Fruit fly (Drosophila melanogaster) whole organism, embryonic: ENCODE results near the gene CG46434.

ENCODE experiments used
- C15 ChIP-seq: fragments of 200-800 bp; sonication (Bioruptor generic); IDR thresholded peaks from 3 replicates; pipeline ENCODE4 v1.3.6; 2022; ENCODE audit warnings: missing biosample characterization, missing genetic modification characterization
- CG10462 ChIP-seq: fragments of 200-800 bp; sonication (Bioruptor generic); optimal IDR thresholded peaks from 2 replicates; lab custom pipeline; 2016; ENCODE audit warnings: missing biosample characterization, missing genetic modification characterization
- CG10565 ChIP-seq: fragments of 200-800 bp; sonication (Bioruptor generic); optimal IDR thresholded peaks from 3 replicates; lab custom pipeline; 2016; ENCODE audit warnings: missing biosample characterization, mild to moderate bottlenecking, missing genetic modification characterization
- CG11696 ChIP-seq: fragments of 200-800 bp; sonication (Bioruptor generic); IDR thresholded peaks from 2 replicates; pipeline ENCODE4 v1.3.6; 2022; ENCODE audit warnings: missing biosample characterization, missing genetic modification characterization
- CG12219 ChIP-seq: fragments of 200-800 bp; sonication (Bioruptor generic); optimal IDR thresholded peaks from 3 replicates; lab custom pipeline; 2018; ENCODE audit warnings: missing biosample characterization, mild to moderate bottlenecking, missing genetic modification characterization
- CG12659 ChIP-seq: fragments of 200-800 bp; sonication (Bioruptor generic); optimal IDR thresholded peaks from 3 replicates; lab custom pipeline; 2017; ENCODE audit warnings: mild to moderate bottlenecking, missing biosample characterization, missing genetic modification reagents, missing genetic modification characterization
- CG13287 ChIP-seq: fragments of 200-800 bp; sonication (Bioruptor generic); IDR thresholded peaks from 2 replicates; pipeline ENCODE4 v1.3.6; 2022; ENCODE audit warnings: missing biosample characterization, missing genetic modification characterization; ENCODE audit not compliant: partially characterized antibody
- CG15011 ChIP-seq: fragments of 200-800 bp; sonication (Bioruptor generic); optimal IDR thresholded peaks from 3 replicates; lab custom pipeline; 2018; ENCODE audit warnings: missing biosample characterization, mild to moderate bottlenecking, missing genetic modification characterization
- CG1603 ChIP-seq: fragments of 200-800 bp; sonication (Bioruptor generic); optimal IDR thresholded peaks from 2 replicates; lab custom pipeline; 2019; ENCODE audit warnings: missing biosample characterization, mild to moderate bottlenecking, missing genetic modification characterization, moderate library complexity
- CG17385 ChIP-seq: fragments of 200-800 bp; sonication (Bioruptor generic); optimal IDR thresholded peaks from 3 replicates; lab custom pipeline; 2018; ENCODE audit warnings: missing biosample characterization, mild to moderate bottlenecking, missing genetic modification characterization
- CG17802 ChIP-seq: fragments of 200-800 bp; sonication (Bioruptor generic); optimal IDR thresholded peaks from 2 replicates; lab custom pipeline; 2018; ENCODE audit warnings: missing biosample characterization, mild to moderate bottlenecking, missing genetic modification characterization, moderate library complexity
- CG18599 ChIP-seq: fragments of 200-800 bp; sonication (Bioruptor generic); optimal IDR thresholded peaks from 3 replicates; lab custom pipeline; 2017; ENCODE audit warnings: missing biosample characterization, missing genetic modification characterization, mild to moderate bottlenecking, moderate library complexity, missing genetic modification reagents
- CG2202 ChIP-seq: fragments of 200-800 bp; sonication (Bioruptor generic); optimal IDR thresholded peaks from 2 replicates; lab custom pipeline; 2018; ENCODE audit warnings: missing biosample characterization, mild to moderate bottlenecking, missing genetic modification characterization
- CG2712 ChIP-seq: fragments of 200-800 bp; optimal IDR thresholded peaks from 3 replicates; lab custom pipeline; 2019; ENCODE audit warnings: missing biosample characterization, mild to moderate bottlenecking, missing genetic modification characterization, moderate library complexity
- CG30020 ChIP-seq: fragments of 200-800 bp; optimal IDR thresholded peaks from 2 replicates; lab custom pipeline; 2019; ENCODE audit warnings: missing biosample characterization, mild to moderate bottlenecking, missing genetic modification characterization, moderate library complexity
- CG3407 ChIP-seq: fragments of 200-800 bp; sonication (Bioruptor generic); optimal IDR thresholded peaks from 2 replicates; lab custom pipeline; 2018; ENCODE audit warnings: missing biosample characterization, mild to moderate bottlenecking, missing genetic modification characterization
- CG34224 ChIP-seq: fragments of 200-800 bp; sonication (Bioruptor generic); IDR thresholded peaks from 3 replicates; pipeline ENCODE4 v1.3.6; 2022; ENCODE audit warnings: missing biosample characterization, missing genetic modification characterization; ENCODE audit not compliant: partially characterized antibody
- CG34422 ChIP-seq: fragments of 200-800 bp; sonication (Bioruptor generic); IDR thresholded peaks from 3 replicates; pipeline ENCODE4 v1.3.6; 2022; ENCODE audit warnings: missing biosample characterization, missing genetic modification characterization
- CG4617 ChIP-seq: fragments of 200-800 bp; sonication (Bioruptor generic); optimal IDR thresholded peaks from 3 replicates; lab custom pipeline; 2016; ENCODE audit warnings: missing biosample characterization, missing genetic modification characterization, borderline replicate concordance
- CG5245 ChIP-seq: fragments of 200-800 bp; sonication (Bioruptor generic); optimal IDR thresholded peaks from 3 replicates; lab custom pipeline; 2016; ENCODE audit warnings: missing biosample characterization, missing genetic modification characterization
- CG6683 ChIP-seq: fragments of 200-800 bp; sonication (Bioruptor generic); optimal IDR thresholded peaks from 2 replicates; lab custom pipeline; 2017; ENCODE audit warnings: missing biosample characterization, mild to moderate bottlenecking, missing genetic modification characterization, missing genetic modification reagents
- CG6854 ChIP-seq: fragments of 200-800 bp; sonication (Bioruptor generic); optimal IDR thresholded peaks from 3 replicates; lab custom pipeline; 2017; ENCODE audit warnings: missing biosample characterization, mild to moderate bottlenecking, missing genetic modification characterization
- CG7963 ChIP-seq: fragments of 200-800 bp; sonication (Bioruptor generic); IDR thresholded peaks from 3 replicates; pipeline ENCODE4 v1.3.6; 2022; ENCODE audit warnings: missing biosample characterization, missing genetic modification characterization; ENCODE audit not compliant: partially characterized antibody
- CG8765 ChIP-seq: fragments of 200-800 bp; sonication (Bioruptor generic); IDR thresholded peaks from 2 replicates; pipeline ENCODE4 v1.3.6; 2022; ENCODE audit warnings: missing biosample characterization, missing genetic modification characterization
- CG9932 ChIP-seq: fragments of 200-800 bp; sonication (Bioruptor generic); IDR thresholded peaks from 2 replicates; pipeline ENCODE4 v1.3.6; 2022; ENCODE audit warnings: missing biosample characterization, missing genetic modification characterization
- CTCF ChIP-seq: fragments of 200-800 bp; sonication (Bioruptor generic); optimal IDR thresholded peaks from 2 replicates; lab custom pipeline; 2017; ENCODE audit warnings: missing biosample characterization, mild to moderate bottlenecking, missing genetic modification characterization, moderate library complexity
- CrebB ChIP-seq: fragments of 200-800 bp; sonication (Bioruptor generic); optimal IDR thresholded peaks from 3 replicates; lab custom pipeline; 2018; ENCODE audit warnings: missing biosample characterization, mild to moderate bottlenecking, missing genetic modification characterization
- Dp ChIP-seq: fragments of 200-800 bp; sonication (Bioruptor generic); optimal IDR thresholded peaks from 2 replicates; lab custom pipeline; 2018; ENCODE audit warnings: missing biosample characterization, mild to moderate bottlenecking, missing genetic modification characterization, moderate library complexity
- Gug ChIP-seq: fragments of 200-800 bp; sonication (Bioruptor generic); IDR thresholded peaks from 4 replicates; pipeline ENCODE4 v1.3.6; 2022; ENCODE audit warnings: missing biosample characterization, missing genetic modification characterization
- HHEX ChIP-seq: fragments of 200-800 bp; sonication (Bioruptor generic); optimal IDR thresholded peaks from 3 replicates; lab custom pipeline; 2017; ENCODE audit warnings: missing biosample characterization, mild to moderate bottlenecking, missing genetic modification characterization, missing genetic modification reagents
- HmgZ ChIP-seq: fragments of 200-800 bp; sonication (Bioruptor generic); optimal IDR thresholded peaks from 2 replicates; lab custom pipeline; 2018; ENCODE audit warnings: missing biosample characterization, mild to moderate bottlenecking, missing genetic modification characterization
- NC2β ChIP-seq: fragments of 200-800 bp; sonication (Bioruptor generic); optimal IDR thresholded peaks from 2 replicates; lab custom pipeline; 2016; ENCODE audit warnings: missing biosample characterization, missing genetic modification characterization
- NK7.1 ChIP-seq: fragments of 200-800 bp; sonication (Bioruptor generic); optimal IDR thresholded peaks from 3 replicates; lab custom pipeline; 2016; ENCODE audit warnings: missing biosample characterization, missing genetic modification characterization
- Opbp ChIP-seq: fragments of 200-800 bp; sonication (Bioruptor generic); IDR thresholded peaks from 3 replicates; pipeline ENCODE4 v1.3.6; 2022; ENCODE audit warnings: missing biosample characterization, missing genetic modification characterization; ENCODE audit not compliant: partially characterized antibody
- Pdp1 ChIP-seq, 2 experiments: fragments of 200-800 bp; sonication (Bioruptor generic); optimal IDR thresholded peaks; 3 replicates each; lab custom pipeline; 2016; ENCODE audit warnings: missing biosample characterization in 2 of 2, missing genetic modification characterization in 2 of 2, mild to moderate bottlenecking in 1 of 2, moderate library complexity in 1 of 2
- Side ChIP-seq: fragments of 200-800 bp; sonication (Bioruptor generic); optimal IDR thresholded peaks from 2 replicates; lab custom pipeline; 2016; ENCODE audit warnings: missing biosample characterization, missing genetic modification characterization
- abd-A ChIP-seq: fragments of 200-800 bp; sonication (Bioruptor generic); optimal IDR thresholded peaks from 3 replicates; lab custom pipeline; 2019; ENCODE audit warnings: missing biosample characterization, mild to moderate bottlenecking, missing genetic modification characterization, moderate library complexity
- bbx ChIP-seq: fragments of 200-800 bp; sonication (Bioruptor generic); IDR thresholded peaks from 2 replicates; pipeline ENCODE4 v1.3.6; 2022; ENCODE audit warnings: missing biosample characterization, missing genetic modification characterization; ENCODE audit not compliant: partially characterized antibody
- br ChIP-seq: fragments of >200 bp; optimal IDR thresholded peaks from 2 replicates; lab custom pipeline; 2017
- crp ChIP-seq, 2 experiments: fragments of 200-800 bp; sonication (Bioruptor generic); optimal IDR thresholded peaks; 2 replicates in 1 of 2; 3 replicates in 1 of 2; lab custom pipeline; 2017; ENCODE audit warnings: missing biosample characterization in 2 of 2, missing genetic modification characterization in 2 of 2, mild to moderate bottlenecking in 1 of 2, moderate library complexity in 1 of 2
- fd64A ChIP-seq: fragments of 200-800 bp; sonication (Bioruptor generic); optimal IDR thresholded peaks from 3 replicates; lab custom pipeline; 2018; ENCODE audit warnings: missing biosample characterization, mild to moderate bottlenecking, missing genetic modification characterization
- gce ChIP-seq: fragments of 200-800 bp; sonication (Bioruptor generic); IDR thresholded peaks from 3 replicates; pipeline ENCODE4 v1.3.6; 2022; ENCODE audit warnings: missing biosample characterization, missing genetic modification characterization
- gro ChIP-seq: fragments of 200-800 bp; sonication (Bioruptor generic); optimal IDR thresholded peaks from 2 replicates; lab custom pipeline; 2016; ENCODE audit warnings: missing biosample characterization, missing genetic modification characterization
- gsb ChIP-seq: fragments of 200-800 bp; sonication (Bioruptor generic); IDR thresholded peaks from 2 replicates; pipeline ENCODE4 v1.3.6; 2022; ENCODE audit warnings: missing biosample characterization, missing genetic modification characterization
- jigr1 ChIP-seq: fragments of 200-800 bp; sonication (Bioruptor generic); IDR thresholded peaks from 3 replicates; pipeline ENCODE4 v1.3.6; 2022; ENCODE audit warnings: missing biosample characterization, missing genetic modification characterization
- lilli ChIP-seq: fragments of 200-800 bp; sonication (Bioruptor generic); optimal IDR thresholded peaks from 3 replicates; lab custom pipeline; 2016; ENCODE audit warnings: missing biosample characterization, missing genetic modification characterization
- lov ChIP-seq, 2 experiments: fragments of 200-800 bp in 1 of 2; fragments of >200 bp in 1 of 2; sonication (Bioruptor generic) in 1 of 2; IDR thresholded peaks in 1 of 2; optimal IDR thresholded peaks in 1 of 2; 2 replicates in 1 of 2; 3 replicates in 1 of 2; pipeline versions ENCODE4 v1.3.6 to Lab custom; 2017 to 2022; ENCODE audit warnings: missing biosample characterization in 1 of 2, missing genetic modification characterization in 1 of 2
- scrt ChIP-seq: fragments of 200-800 bp; sonication (Bioruptor generic); optimal IDR thresholded peaks from 2 replicates; lab custom pipeline; 2018; ENCODE audit warnings: missing biosample characterization, mild to moderate bottlenecking, missing genetic modification characterization, moderate library complexity
- sug ChIP-seq: fragments of 200-800 bp; optimal IDR thresholded peaks from 2 replicates; lab custom pipeline; 2019; ENCODE audit warnings: missing biosample characterization, mild to moderate bottlenecking, missing genetic modification characterization, moderate library complexity

Gene CG46434

dm6 chr3L:19516547-19516946 lies 27.5 kb downstream of the CG46434 start (continued):
- peak; percentile 94 for TF ChIP-seq CG34422
- TF ChIP-seq CG12219 (GFP tag; lab: Kevin White, UChicago): peak; percentile 55
- TF ChIP-seq NK7.1: peak; percentile 84
- TF ChIP-seq CG12659 (GFP tag; lab: Kevin White, UChicago): peak; percentile 81
- peak; percentile 33 for TF ChIP-seq CG4617 (GFP tag; lab: Kevin White, UChicago)
- peak; percentile 70 for TF ChIP-seq CG15011 (GFP tag; lab: Kevin White, UChicago)
- TF ChIP-seq Opbp (GFP tag; lab: Robert Waterston, UW): peak; percentile 53; the same call in 1 of the 3 replicates
- peak; percentile 89 for TF ChIP-seq C15 (GFP tag; lab: Robert Waterston, UW)
- no peak for TF ChIP-seq CG7963
- TF ChIP-seq CG18599 (GFP tag; lab: Kevin White, UChicago): peak; percentile 84
- TF ChIP-seq jigr1: peak; percentile 31; the same call in 1 of the 3 replicates
- TF ChIP-seq CG17385 (GFP tag; lab: Kevin White, UChicago): peak; percentile 60
- peak; percentile 81 for TF ChIP-seq gsb
- TF ChIP-seq CG2202 (tag; lab: Kevin White, UChicago): peak; percentile 54
- TF ChIP-seq CG6683 (GFP tag; lab: Kevin White, UChicago): no peak
- peak; percentile 93 for TF ChIP-seq NC2β (GFP tag; lab: Kevin White, UChicago)
- TF ChIP-seq CG10565 (GFP tag; lab: Kevin White, UChicago): peak; percentile 76
- TF ChIP-seq CG30020 (tag; lab: Kevin White, UChicago): peak; percentile 4
- TF ChIP-seq lov (optimal IDR thresholded peaks at IDR 0.05; lab: Kevin White, UChicago): no peak
- TF ChIP-seq lov (GFP tag; IDR thresholded peaks at IDR 0.05; lab: Robert Waterston, UW): peak; percentile 95
- TF ChIP-seq CrebB (tag; lab: Kevin White, UChicago): peak; percentile 48
- peak; percentile 92 for TF ChIP-seq CG9932 (GFP tag; lab: Robert Waterston, UW)
- TF ChIP-seq CG5245 (GFP tag; lab: Kevin White, UChicago): peak; percentile 87
- no peak for TF ChIP-seq br
- TF ChIP-seq Dp (GFP tag; lab: Kevin White, UChicago): no peak
- no peak for TF ChIP-seq abd-A
- peak; percentile 92 for TF ChIP-seq CG17802 (tag; lab: Kevin White, UChicago)
- TF ChIP-seq CTCF (GFP tag; lab: Kevin White, UChicago): peak; percentile 94
- TF ChIP-seq scrt (GFP tag; lab: Kevin White, UChicago): peak; percentile 64
- peak; percentile 93; the same call in 3 of the 4 replicates for TF ChIP-seq Gug (GFP tag; lab: Robert Waterston, UW)
- no peak for TF ChIP-seq CG34224 (GFP tag; lab: Robert Waterston, UW)
- TF ChIP-seq bbx (GFP tag; lab: Robert Waterston, UW): peak; percentile 53; the same call in 1 of the 2 replicates
- peak; percentile 79 for TF ChIP-seq CG2712
- TF ChIP-seq lilli (GFP tag; lab: Kevin White, UChicago): peak; percentile 70
- TF ChIP-seq CG13287 (GFP tag; lab: Robert Waterston, UW): peak; percentile 59; the same call in 1 of the 2 replicates
- TF ChIP-seq CG3407 (GFP tag; lab: Kevin White, UChicago): peak; percentile 86
- TF ChIP-seq CG11696: peak; percentile 63
- peak in 1 of 2 experiments; percentile 50 for TF ChIP-seq crp (GFP tag; optimal IDR thresholded peaks at IDR 0.05; lab: Kevin White, UChicago)
- peak; percentile 94 for TF ChIP-seq Side (GFP tag; lab: Kevin White, UChicago)
- peak; percentile 93 for TF ChIP-seq Pdp1 (GFP tag; optimal IDR thresholded peaks at IDR 0.05; lab: Kevin White, UChicago)
- peak; percentile 93 for TF ChIP-seq gce (GFP tag; lab: Robert Waterston, UW)
- TF ChIP-seq gro: peak; percentile 96
- peak; percentile 47 for TF ChIP-seq fd64A (GFP tag; lab: Kevin White, UChicago)
- peak; percentile 82 for TF ChIP-seq sug (tag; lab: Kevin White, UChicago)
- peak; percentile 31; the same call in 1 of the 2 replicates for TF ChIP-seq CG8765 (GFP tag; lab: Robert Waterston, UW)
- TF ChIP-seq HHEX: peak; percentile 88
- TF ChIP-seq CG6854 (GFP tag; lab: Kevin White, UChicago): peak; percentile 61
- TF ChIP-seq CG1603 (tag; lab: Kevin White, UChicago): peak; percentile 93
- peak; percentile 37 for TF ChIP-seq CG10462 (GFP tag; lab: Kevin White, UChicago)
- peak; percentile 85 for TF ChIP-seq HmgZ (tag; lab: Kevin White, UChicago)
